Worm (Caenorhabditis elegans) whole organism, young adult: ENCODE data around the gene lrr-1.

ENCODE experiments used
- Y53F4B.3 ChIP-seq: fragments of 200-800 bp; sonication (Bioruptor generic); IDR thresholded peaks from 2 replicates; pipeline ENCODE4 v1.3.6; 2022; ENCODE audit warnings: missing genetic modification reagents, missing genetic modification characterization, missing compliant biosample characterization
- aptf-2 ChIP-seq: fragments of 200-800 bp; sonication (Bioruptor generic); conservative IDR thresholded peaks from 2 replicates; pipeline ENCODE4 v1.3.6; 2022; ENCODE audit warnings: missing genetic modification reagents, missing genetic modification characterization, missing compliant biosample characterization
- let-526 ChIP-seq: fragments of 200-800 bp; sonication (Bioruptor generic); IDR thresholded peaks from 2 replicates; pipeline ENCODE4 v1.3.6; 2022; ENCODE audit warnings: missing genetic modification reagents, missing genetic modification characterization, missing compliant biosample characterization

DNA sequence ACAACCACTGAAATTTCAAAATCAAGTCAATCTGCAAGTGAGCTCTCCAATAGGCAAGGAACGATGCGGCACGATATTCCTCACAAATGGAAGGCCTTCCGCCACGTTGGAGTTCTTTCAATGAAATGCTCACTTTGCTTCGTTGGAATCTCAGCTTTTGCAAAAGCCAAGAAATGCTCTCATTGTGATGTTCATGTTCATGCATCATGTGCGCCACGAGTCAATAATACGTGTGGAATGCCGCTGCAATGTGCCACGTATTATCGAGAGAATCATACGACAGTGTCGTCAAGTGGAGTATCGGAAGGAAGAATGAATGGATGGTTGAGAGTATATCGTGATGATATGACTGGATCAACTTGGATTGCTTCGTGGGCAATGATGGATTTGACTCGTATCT is 34.4 kb downstream of the lrr-1 start:
- TF ChIP-seq aptf-2 (GFP tag; lab: Robert Waterston, UW) = no peak
- no peak for TF ChIP-seq let-526 (GFP tag; lab: Robert Waterston, UW)
- no peak for TF ChIP-seq Y53F4B.3 (GFP tag; lab: Robert Waterston, UW)
